Worm (Caenorhabditis elegans): ENCODE data around the gene srxa-13.

The srxa-13 gene

DNA sequence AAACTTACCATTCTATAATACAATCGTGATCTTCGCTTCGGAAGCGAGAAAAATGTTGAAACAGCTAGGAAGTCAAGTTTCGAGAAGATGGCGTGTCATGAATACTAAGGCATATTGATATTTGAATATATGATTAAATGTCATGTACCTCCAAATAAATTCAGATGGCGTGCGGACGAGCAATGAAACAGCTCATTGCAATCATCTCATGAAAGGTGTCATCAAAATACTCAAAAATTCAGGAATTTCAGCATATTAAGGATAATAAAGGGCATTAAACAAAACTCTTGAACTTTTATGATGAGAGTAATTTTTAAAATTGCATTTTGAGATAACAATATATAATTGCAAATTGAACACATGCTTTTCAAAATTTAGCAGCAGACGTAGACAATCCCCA lies 14.2 kb upstream of the srxa-13 start, which contains the start of gene gcy-32:
Gene gcy-32 (minus strand): TSS at position 101 of the 400 bp plus-strand sequence.
- TF ChIP-seq ztf-4 (tag; optimal IDR thresholded peaks at IDR 0.05) (no peak), nhr-12 (tag; optimal IDR thresholded peaks at IDR 0.05) (no peak), elt-3 (tag; optimal IDR thresholded peaks at IDR 0.05) (no peak), pqm-1 (tag; optimal IDR thresholded peaks at IDR 0.05) (no peak), fkh-2 (tag; optimal IDR thresholded peaks at IDR 0.05) (no peak), lin-39 (tag; optimal IDR thresholded peaks at IDR 0.05) (no peak), elt-1 (tag; optimal IDR thresholded peaks at IDR 0.05) (no peak), nhr-28 (tag; optimal IDR thresholded peaks at IDR 0.05) (no peak), egl-5 (tag; optimal IDR thresholded peaks at IDR 0.05) (no peak), elt-2 (tag; optimal IDR thresholded peaks at IDR 0.05) (no peak), sea-2 (GFP tag; optimal IDR thresholded peaks at IDR 0.05) (no peak), nhr-67 (tag; optimal IDR thresholded peaks at IDR 0.05) (no peak), skn-1 (tag; optimal IDR thresholded peaks at IDR 0.05) (no peak), nhr-76 (tag; optimal IDR thresholded peaks at IDR 0.05) (no peak), nhr-43 (tag; optimal IDR thresholded peaks at IDR 0.05; ENCODE audit: poor library complexity, severe bottlenecking) (no peak), snpc-4 (tag; optimal IDR thresholded peaks at IDR 0.05) (no peak), ceh-16 (tag; optimal IDR thresholded peaks at IDR 0.05) (no peak), lin-15B (tag; optimal IDR thresholded peaks at IDR 0.05) (no peak)

DNA sequence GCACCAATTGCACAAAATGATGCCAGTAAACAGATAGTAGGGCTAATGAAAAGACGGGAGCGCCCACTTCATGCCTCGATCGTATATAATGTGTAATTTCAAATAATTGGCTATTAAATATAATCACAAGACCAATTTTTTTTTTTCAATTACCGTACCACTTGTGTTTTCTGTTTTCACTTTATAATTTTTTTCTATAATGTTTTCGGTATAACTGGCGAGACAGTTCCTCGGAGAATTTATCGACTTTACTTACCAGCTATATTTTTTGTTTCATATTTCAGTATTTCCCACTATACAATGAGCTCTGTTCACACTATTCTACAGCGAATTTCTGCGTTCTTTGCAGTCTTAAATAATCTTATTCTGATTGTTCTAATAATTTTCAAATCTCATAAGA lies 13.4 kb upstream of the srxa-13 start, which contains the start of gene str-252:
Gene str-252 (plus strand): TSS at position 301 of the 400 bp plus-strand sequence.
- TF ChIP-seq ceh-28 (tag; optimal IDR thresholded peaks at IDR 0.05) (no peak), nhr-23 (tag; optimal IDR thresholded peaks at IDR 0.05) (no peak), fos-1 (tag; optimal IDR thresholded peaks at IDR 0.05) (no peak), lsy-12 (tag; optimal IDR thresholded peaks at IDR 0.05) (no peak), snpc-4 (tag; optimal IDR thresholded peaks at IDR 0.05) (no peak), unc-39 (tag; optimal IDR thresholded peaks at IDR 0.05) (no peak), elt-3 (tag; optimal IDR thresholded peaks at IDR 0.05) (no peak)

DNA sequence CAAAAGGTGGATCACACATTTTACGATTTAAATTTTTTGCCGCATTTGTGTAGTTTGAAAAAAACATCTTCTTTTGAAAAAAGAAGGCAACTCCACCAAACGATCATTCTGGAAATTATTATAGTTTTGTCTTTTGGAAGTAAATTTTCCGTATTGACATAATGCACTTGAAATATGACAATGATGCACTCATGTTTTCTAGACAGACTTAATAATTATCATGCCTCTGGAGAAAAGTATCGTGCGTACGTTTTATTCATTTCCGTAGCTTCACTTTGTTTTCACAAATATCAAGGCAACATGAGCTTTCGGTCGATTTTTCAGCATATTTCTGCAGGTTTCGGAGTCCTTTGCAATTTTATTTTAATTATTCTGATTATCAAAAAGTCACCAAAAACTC lies 11.3 kb upstream of the srxa-13 start, which contains the start of gene str-250:
Gene str-250 (plus strand): TSS at position 301 of the 400 bp plus-strand sequence.
- no peak for TF ChIP-seq nhr-76 (tag; optimal IDR thresholded peaks at IDR 0.05)
- no peak for TF ChIP-seq egl-27 (tag; optimal IDR thresholded peaks at IDR 0.05)
- TF ChIP-seq mdl-1 (tag; optimal IDR thresholded peaks at IDR 0.05) = no peak
- TF ChIP-seq zag-1 (tag; optimal IDR thresholded peaks at IDR 0.05) = no peak
- TF ChIP-seq nhr-28 (tag; optimal IDR thresholded peaks at IDR 0.05) = no peak
- TF ChIP-seq mml-1 (tag; optimal IDR thresholded peaks at IDR 0.05) = no peak

DNA sequence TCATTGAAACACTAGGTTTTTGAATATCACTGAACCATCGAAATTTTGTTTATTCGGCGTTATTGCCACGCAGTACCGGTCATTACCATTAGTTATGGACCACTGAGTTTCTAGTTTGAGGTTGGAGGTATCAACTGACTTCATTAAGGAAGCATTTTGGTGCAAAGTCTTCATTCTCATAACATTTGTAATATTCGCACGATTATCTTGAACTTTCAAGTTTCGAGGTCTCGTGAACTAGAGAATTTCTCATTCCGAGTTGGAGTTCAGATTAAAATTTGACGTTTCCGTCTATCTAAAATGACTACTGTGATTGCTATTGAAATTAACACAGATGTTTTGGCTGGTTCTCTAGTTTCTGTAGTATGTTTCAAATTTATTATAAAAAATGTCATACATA lies 8.9 kb upstream of the srxa-13 start, which contains the start of gene srx-42:
Gene srx-42 (plus strand): TSS at position 301 of the 400 bp plus-strand sequence.
- no peak for TF ChIP-seq egl-5 (tag; optimal IDR thresholded peaks at IDR 0.05)
- no peak for TF ChIP-seq nhr-43 (tag; optimal IDR thresholded peaks at IDR 0.05; ENCODE audit: poor library complexity, severe bottlenecking)
- no peak for TF ChIP-seq nhr-12 (tag; optimal IDR thresholded peaks at IDR 0.05)
- no peak for TF ChIP-seq eor-1 (tag; optimal IDR thresholded peaks at IDR 0.05)
- no peak for TF ChIP-seq fos-1 (tag; optimal IDR thresholded peaks at IDR 0.05)
- no peak for TF ChIP-seq pha-4 (tag; optimal IDR thresholded peaks at IDR 0.05)
- TF ChIP-seq jun-1 (tag; optimal IDR thresholded peaks at IDR 0.05) = no peak

DNA sequence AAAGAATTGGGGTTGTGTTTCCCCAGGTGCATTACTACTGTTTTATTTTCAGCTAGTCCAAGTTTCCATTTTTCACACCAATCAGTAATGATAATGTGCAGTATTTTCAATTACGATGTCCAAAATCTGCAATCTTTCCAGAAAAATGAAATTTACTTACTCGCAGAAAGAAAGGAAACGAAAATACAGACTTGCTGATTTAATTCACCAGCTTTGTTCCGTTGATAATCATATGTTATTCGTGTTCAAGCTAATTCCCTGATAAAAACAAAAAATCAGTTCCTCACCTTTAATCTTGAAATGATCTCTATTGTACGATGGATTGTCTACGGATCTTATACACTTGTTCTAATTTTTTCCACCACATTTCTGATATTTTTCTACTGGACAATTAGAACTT lies 5.8 kb upstream of the srxa-13 start, which contains the start of gene srxa-11:
Gene srxa-11 (plus strand): TSS at position 301 of the 400 bp plus-strand sequence.
- no peak for TF ChIP-seq zag-1 (tag; optimal IDR thresholded peaks at IDR 0.05)
- no peak for TF ChIP-seq elt-2 (tag; optimal IDR thresholded peaks at IDR 0.05)
- no peak for TF ChIP-seq ama-1 (optimal IDR thresholded peaks at IDR 0.05)
- no peak for TF ChIP-seq ceh-9 (tag; optimal IDR thresholded peaks at IDR 0.05)
- TF ChIP-seq lin-15B (tag; optimal IDR thresholded peaks at IDR 0.05) = no peak
- TF ChIP-seq nhr-23 (tag; optimal IDR thresholded peaks at IDR 0.05) = no peak
- no peak for TF ChIP-seq ceh-16 (tag; optimal IDR thresholded peaks at IDR 0.05)
- no peak for TF ChIP-seq nfya-1 (tag; optimal IDR thresholded peaks at IDR 0.05; ENCODE audit: insufficient read depth)
- TF ChIP-seq nhr-77 (tag; optimal IDR thresholded peaks at IDR 0.05) = no peak

Data from whole organism, L3 larva.